Fruit fly (Drosophila melanogaster): ENCODE measurements around the gene CG31855.
A peak's percentile ranks its signal among the peaks of the same experiment; 100 is the strongest.

The CG31855 gene

DNA sequence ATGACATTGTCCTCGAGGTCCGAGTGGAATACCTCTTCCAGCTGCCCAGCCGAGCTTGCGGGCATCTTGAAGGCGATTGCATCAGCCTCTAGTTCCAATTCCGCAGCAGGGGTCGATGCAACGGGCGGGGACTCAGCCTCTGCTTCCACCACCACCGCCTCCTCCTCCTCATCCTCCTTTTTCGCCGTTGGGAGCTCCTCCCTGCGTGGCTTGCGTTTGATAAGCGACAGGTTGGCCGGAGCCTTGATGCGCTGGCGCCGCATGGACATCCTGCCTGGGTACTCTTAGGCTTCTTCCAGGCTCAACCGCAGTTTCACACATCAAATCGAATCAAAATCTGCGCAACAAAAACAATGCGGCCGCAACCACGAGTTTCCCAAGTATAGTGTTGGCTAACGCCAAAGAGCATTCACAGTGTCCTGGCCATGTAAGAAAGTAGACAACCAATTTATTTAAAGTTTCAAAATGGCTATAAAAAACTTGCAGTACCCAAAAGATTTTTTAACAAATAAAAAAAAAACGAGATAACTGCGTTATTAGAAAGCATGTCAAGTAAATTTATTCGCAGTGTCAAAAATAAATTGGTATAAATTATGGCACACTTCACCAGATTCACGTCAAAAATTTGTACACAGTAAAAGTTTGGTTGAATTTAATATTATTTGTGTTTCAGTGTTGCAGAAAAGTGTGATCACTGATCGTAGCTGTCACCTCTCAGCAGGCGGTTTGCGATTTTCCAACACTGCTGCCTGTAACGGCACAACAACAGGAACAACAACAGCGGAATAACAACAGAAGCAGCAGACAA, 4.6 kb downstream of the CG31855 start, which contains the start of the genes Bdp1 and CG6565:
Bdp1 (minus strand) TSS at position 456 of the 808 bp plus-strand sequence.
CG6565 (plus strand) TSS at position 585 of the 808 bp plus-strand sequence.
- TF ChIP-seq CG9705 (GFP tag; optimal IDR thresholded peaks at IDR 0.05) (peak; percentile 96), dsf (GFP tag; optimal IDR thresholded peaks at IDR 0.05; ENCODE audit: borderline replicate concordance) (peak; percentile 96), OdsH (GFP tag; optimal IDR thresholded peaks at IDR 0.05) (peak; percentile 96), br (GFP tag; optimal IDR thresholded peaks at IDR 0.05) (peak; percentile 97), Hnf4 (GFP tag; optimal IDR thresholded peaks at IDR 0.05) (peak; percentile 96), h (GFP tag; optimal IDR thresholded peaks at IDR 0.05) (peak; percentile 98), pan (optimal IDR thresholded peaks at IDR 0.05) (no peak), Hr83 (GFP tag; optimal IDR thresholded peaks at IDR 0.05; ENCODE audit: poor library complexity, severe bottlenecking) (peak; percentile 19), sage (GFP tag; optimal IDR thresholded peaks at IDR 0.05) (no peak), Dif (GFP tag; optimal IDR thresholded peaks at IDR 0.05; ENCODE audit: partially characterized antibody) (no peak), psq (GFP tag; optimal IDR thresholded peaks at IDR 0.05) (peak; percentile 94), fru (GFP tag; optimal IDR thresholded peaks at IDR 0.05) (peak; percentile 98), tai (GFP tag; optimal IDR thresholded peaks at IDR 0.05) (no peak), GATAd (GFP tag; optimal IDR thresholded peaks at IDR 0.05) (peak; percentile 93), Hr78 (GFP tag; optimal IDR thresholded peaks at IDR 0.05) (no peak), jim (GFP tag; optimal IDR thresholded peaks at IDR 0.05) (peak; percentile 62), sv (GFP tag; optimal IDR thresholded peaks at IDR 0.05) (peak; percentile 99), woc (GFP tag; optimal IDR thresholded peaks at IDR 0.05) (peak; percentile 99), N (GFP tag; optimal IDR thresholded peaks at IDR 0.05) (no peak), Abd-B (GFP tag; optimal IDR thresholded peaks at IDR 0.05) (no peak), Myc (optimal IDR thresholded peaks at IDR 0.05) (peak; percentile 92), Mio (GFP tag; optimal IDR thresholded peaks at IDR 0.05) (peak; percentile 77), Jra (GFP tag; optimal IDR thresholded peaks at IDR 0.05) (peak; percentile 98), Vsx2 (GFP tag; optimal IDR thresholded peaks at IDR 0.05; ENCODE audit: partially characterized antibody) (no peak), brk (GFP tag; optimal IDR thresholded peaks at IDR 0.05) (no peak), Rel (GFP tag; optimal IDR thresholded peaks at IDR 0.05) (no peak), Rel (tag; optimal IDR thresholded peaks at IDR 0.05) (peak; percentile 69), dl (GFP tag; optimal IDR thresholded peaks at IDR 0.05; ENCODE audit: insufficient read depth in 1 of 2, partially characterized antibody in 2 of 2) (no peak), usp (GFP tag; optimal IDR thresholded peaks at IDR 0.05) (no peak), lola (GFP tag; optimal IDR thresholded peaks at IDR 0.05) (no peak), CG32264 (GFP tag; optimal IDR thresholded peaks at IDR 0.05) (peak; percentile 89), foxo (GFP tag; optimal IDR thresholded peaks at IDR 0.05) (peak; percentile 78 to 98), Sp1 (GFP tag; optimal IDR thresholded peaks at IDR 0.05) (peak; percentile 95), CrebA (GFP tag; optimal IDR thresholded peaks at IDR 0.05; ENCODE audit: borderline replicate concordance) (no peak), Dfd (GFP tag; optimal IDR thresholded peaks at IDR 0.05) (no peak), ey (GFP tag; optimal IDR thresholded peaks at IDR 0.05) (peak; percentile 98), dmrt93B (GFP tag; optimal IDR thresholded peaks at IDR 0.05) (peak; percentile 98), HLH106 (tag; optimal IDR thresholded peaks at IDR 0.05) (peak; percentile 96), rgr (GFP tag; optimal IDR thresholded peaks at IDR 0.05) (peak; percentile 97)

DNA sequence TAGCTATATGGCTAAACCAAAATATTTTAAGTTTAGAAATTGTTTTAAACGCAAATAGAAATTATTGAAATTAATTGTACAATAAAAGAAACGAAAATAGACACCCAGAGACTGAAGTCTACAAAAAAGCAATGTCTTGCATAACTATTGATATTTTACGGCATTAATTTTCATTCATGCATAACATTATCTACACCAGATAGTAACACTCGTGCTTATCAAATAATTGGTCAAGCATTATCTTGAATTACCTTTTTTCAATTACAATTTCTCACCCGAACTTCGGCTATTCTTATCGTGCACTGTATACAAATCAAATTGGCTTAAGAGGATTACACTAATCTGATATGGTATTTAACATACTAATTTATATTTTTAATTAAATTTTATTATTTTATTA, 7.1 kb downstream of the CG31855 start:
- TF ChIP-seq woc (GFP tag; optimal IDR thresholded peaks at IDR 0.05) (no peak), sage (GFP tag; optimal IDR thresholded peaks at IDR 0.05) (no peak), HLH106 (tag; optimal IDR thresholded peaks at IDR 0.05) (no peak), Myc (optimal IDR thresholded peaks at IDR 0.05) (no peak), Hr83 (GFP tag; optimal IDR thresholded peaks at IDR 0.05; ENCODE audit: poor library complexity, severe bottlenecking) (no peak), lola (GFP tag; optimal IDR thresholded peaks at IDR 0.05) (no peak), Dfd (GFP tag; optimal IDR thresholded peaks at IDR 0.05) (no peak), tai (GFP tag; optimal IDR thresholded peaks at IDR 0.05) (no peak), Hnf4 (GFP tag; optimal IDR thresholded peaks at IDR 0.05) (no peak), OdsH (GFP tag; optimal IDR thresholded peaks at IDR 0.05) (no peak), ey (GFP tag; optimal IDR thresholded peaks at IDR 0.05) (no peak), h (GFP tag; optimal IDR thresholded peaks at IDR 0.05) (no peak), dl (GFP tag; optimal IDR thresholded peaks at IDR 0.05; ENCODE audit: insufficient read depth in 1 of 2, partially characterized antibody in 2 of 2) (no peak), Mio (GFP tag; optimal IDR thresholded peaks at IDR 0.05) (no peak), foxo (GFP tag; optimal IDR thresholded peaks at IDR 0.05) (no peak)
